Worm (Caenorhabditis elegans) whole organism, L3 larva: ENCODE measurements around the gene tsp-8.

Experiments used
- R02D3.7 ChIP-seq: fragments of 150-350 bp; optimal IDR thresholded peaks from 2 replicates; lab custom pipeline; 2014; ENCODE audit warnings: missing biosample characterization, missing genetic modification characterization
- ZK546.5 ChIP-seq: sonication (generic microtip); optimal IDR thresholded peaks from 2 replicates; lab custom pipeline; 2017; ENCODE audit warnings: missing biosample characterization, missing genetic modification characterization
- ama-1 ChIP-seq: fragments of 150-350 bp; optimal IDR thresholded peaks from 2 replicates; lab custom pipeline; 2018
- ceh-16 ChIP-seq: sonication (generic microtip); optimal IDR thresholded peaks from 2 replicates; lab custom pipeline; 2017; ENCODE audit warnings: missing biosample characterization, missing genetic modification characterization
- ceh-28 ChIP-seq: fragments of 150-350 bp; optimal IDR thresholded peaks from 2 replicates; lab custom pipeline; 2014; ENCODE audit warnings: missing biosample characterization, missing genetic modification reagents, missing genetic modification characterization
- ceh-82 ChIP-seq: fragments of 150-350 bp; optimal IDR thresholded peaks from 2 replicates; lab custom pipeline; 2014; ENCODE audit warnings: missing biosample characterization, missing genetic modification characterization
- ceh-9 ChIP-seq: sonication (generic microtip); optimal IDR thresholded peaks from 2 replicates; lab custom pipeline; 2018; ENCODE audit warnings: missing biosample characterization, missing genetic modification characterization
- daf-12 ChIP-seq: fragments of 150-350 bp; optimal IDR thresholded peaks from 2 replicates; lab custom pipeline; 2014; ENCODE audit warnings: missing biosample characterization, missing genetic modification reagents, missing genetic modification characterization
- egl-27 ChIP-seq: sonication (generic microtip); optimal IDR thresholded peaks from 4 replicates; lab custom pipeline; 2017; ENCODE audit warnings: missing biosample characterization, missing genetic modification reagents, missing genetic modification characterization
- egl-5 ChIP-seq: fragments of 150-350 bp; optimal IDR thresholded peaks from 2 replicates; lab custom pipeline; 2017; ENCODE audit warnings: missing biosample characterization, missing genetic modification reagents, missing genetic modification characterization, inconsistent platforms
- elt-1 ChIP-seq: fragments of 150-350 bp; optimal IDR thresholded peaks from 2 replicates; lab custom pipeline; 2014; ENCODE audit warnings: missing biosample characterization, missing genetic modification characterization
- elt-2 ChIP-seq: sonication (generic microtip); optimal IDR thresholded peaks from 2 replicates; lab custom pipeline; 2016; ENCODE audit warnings: missing genetic modification reagents, mild to moderate bottlenecking, missing genetic modification characterization, missing compliant biosample characterization
- elt-3 ChIP-seq, 3 experiments: fragments of 150-350 bp in 1 of 3; sonication (generic microtip) in 2 of 3; optimal IDR thresholded peaks; 2 replicates in 2 of 3; 4 replicates in 1 of 3; lab custom pipeline; 2014 to 2017; ENCODE audit warnings: missing biosample characterization in 3 of 3, missing genetic modification characterization in 3 of 3
- fkh-10 ChIP-seq: sonication (generic microtip); optimal IDR thresholded peaks from 2 replicates; lab custom pipeline; 2017; ENCODE audit warnings: missing biosample characterization, missing genetic modification reagents, missing genetic modification characterization
- fkh-2 ChIP-seq: fragments of 150-350 bp; optimal IDR thresholded peaks from 2 replicates; lab custom pipeline; 2014; ENCODE audit warnings: missing biosample characterization, missing genetic modification reagents, missing genetic modification characterization
- hmg-11 ChIP-seq: sonication (generic microtip); optimal IDR thresholded peaks from 2 replicates; lab custom pipeline; 2016; ENCODE audit warnings: missing genetic modification characterization, missing compliant biosample characterization
- jun-1 ChIP-seq: fragments of 150-350 bp; optimal IDR thresholded peaks from 2 replicates; lab custom pipeline; 2014; ENCODE audit warnings: missing biosample characterization, missing genetic modification reagents, missing genetic modification characterization
- lin-15B ChIP-seq: fragments of 150-350 bp; optimal IDR thresholded peaks from 2 replicates; lab custom pipeline; 2014; ENCODE audit warnings: missing biosample characterization, missing genetic modification characterization
- lin-39 ChIP-seq: fragments of 150-350 bp; optimal IDR thresholded peaks from 2 replicates; lab custom pipeline; 2018; ENCODE audit warnings: missing biosample characterization, missing genetic modification reagents, missing genetic modification characterization
- mdl-1 ChIP-seq: fragments of 150-350 bp; optimal IDR thresholded peaks from 2 replicates; lab custom pipeline; 2014; ENCODE audit warnings: missing biosample characterization, missing genetic modification characterization
- mml-1 ChIP-seq: fragments of 150-350 bp; sonication (generic microtip); optimal IDR thresholded peaks from 3 replicates; lab custom pipeline; 2014; ENCODE audit warnings: missing biosample characterization, missing genetic modification characterization
- nfya-1 ChIP-seq: sonication (generic microtip); optimal IDR thresholded peaks from 2 replicates; lab custom pipeline; 2017; ENCODE audit warnings: missing genetic modification characterization, mild to moderate bottlenecking, missing compliant biosample characterization, antibody characterized with exemption, moderate library complexity; ENCODE audit not compliant: insufficient read depth
- nhr-11 ChIP-seq: fragments of 150-350 bp; optimal IDR thresholded peaks from 2 replicates; lab custom pipeline; 2014; ENCODE audit warnings: missing biosample characterization, missing genetic modification characterization
- nhr-12 ChIP-seq: fragments of 150-350 bp; optimal IDR thresholded peaks from 2 replicates; lab custom pipeline; 2014; ENCODE audit warnings: missing biosample characterization, missing genetic modification characterization
- nhr-23 ChIP-seq: fragments of 150-350 bp; optimal IDR thresholded peaks from 2 replicates; lab custom pipeline; 2014; ENCODE audit warnings: missing biosample characterization, missing genetic modification reagents, missing genetic modification characterization
- nhr-237 ChIP-seq: fragments of 150-350 bp; optimal IDR thresholded peaks from 2 replicates; lab custom pipeline; 2014; ENCODE audit warnings: missing biosample characterization, missing genetic modification characterization
- nhr-25 ChIP-seq: sonication (generic microtip); optimal IDR thresholded peaks from 2 replicates; lab custom pipeline; 2017; ENCODE audit warnings: missing biosample characterization, missing genetic modification characterization
- nhr-28 ChIP-seq: fragments of 150-350 bp; optimal IDR thresholded peaks from 2 replicates; lab custom pipeline; 2014; ENCODE audit warnings: missing biosample characterization, missing genetic modification characterization
- nhr-43 ChIP-seq: sonication (generic microtip); optimal IDR thresholded peaks from 2 replicates; lab custom pipeline; 2016; ENCODE audit warnings: mild to moderate bottlenecking, missing genetic modification characterization, missing compliant biosample characterization; ENCODE audit not compliant: poor library complexity, severe bottlenecking
- nhr-76 ChIP-seq: fragments of 150-350 bp; sonication (generic microtip); optimal IDR thresholded peaks from 5 replicates; lab custom pipeline; 2014; ENCODE audit warnings: missing biosample characterization, missing genetic modification characterization
- nhr-77 ChIP-seq: fragments of 150-350 bp; optimal IDR thresholded peaks from 2 replicates; lab custom pipeline; 2014; ENCODE audit warnings: missing biosample characterization, missing genetic modification characterization
- pha-4 ChIP-seq: fragments of 150-350 bp; optimal IDR thresholded peaks from 2 replicates; lab custom pipeline; 2014; ENCODE audit warnings: missing biosample characterization, missing genetic modification reagents, missing genetic modification characterization
- pqm-1 ChIP-seq: fragments of 150-350 bp; optimal IDR thresholded peaks from 2 replicates; lab custom pipeline; 2017; ENCODE audit warnings: missing biosample characterization, missing genetic modification characterization, inconsistent platforms
- sea-2 ChIP-seq: fragments of 150-350 bp; sonication (generic microtip); optimal IDR thresholded peaks from 4 replicates; lab custom pipeline; 2014; ENCODE audit warnings: missing biosample characterization, missing genetic modification reagents, missing genetic modification characterization
- skn-1 ChIP-seq: fragments of 150-350 bp; optimal IDR thresholded peaks from 2 replicates; lab custom pipeline; 2014; ENCODE audit warnings: missing biosample characterization, missing genetic modification characterization
- snpc-4 ChIP-seq: fragments of 150-350 bp; optimal IDR thresholded peaks from 2 replicates; lab custom pipeline; 2014; ENCODE audit warnings: missing biosample characterization, missing genetic modification characterization
- unc-39 ChIP-seq: sonication (generic microtip); optimal IDR thresholded peaks from 4 replicates; lab custom pipeline; 2017; ENCODE audit warnings: missing biosample characterization, missing genetic modification characterization
- unc-62 ChIP-seq: fragments of 150-350 bp; sonication (generic microtip); optimal IDR thresholded peaks from 4 replicates; lab custom pipeline; 2014; ENCODE audit warnings: missing biosample characterization, missing genetic modification reagents, missing genetic modification characterization
- ztf-4 ChIP-seq: fragments of 150-350 bp; optimal IDR thresholded peaks from 2 replicates; lab custom pipeline; 2014; ENCODE audit warnings: missing biosample characterization, missing genetic modification characterization

Gene tsp-8

ce11 chrX:14760166-14760565, 30.9 kb upstream of the tsp-8 start:
- no peak for TF ChIP-seq lin-39
- no peak for TF ChIP-seq R02D3.7 (tag; lab: Kevin White, UChicago)
- TF ChIP-seq mml-1 = no peak
- TF ChIP-seq lin-15B (tag; lab: Kevin White, UChicago) = no peak
- no peak for TF ChIP-seq jun-1
- TF ChIP-seq pqm-1 (tag; lab: Kevin White, UChicago) = no peak
- no peak for TF ChIP-seq nhr-28 (tag; lab: Kevin White, UChicago)
- TF ChIP-seq mdl-1 = no peak
- no peak for TF ChIP-seq daf-12 (tag; lab: Kevin White, UChicago)
- TF ChIP-seq hmg-11 (tag; lab: Kevin White, UChicago) = no peak
- no peak for TF ChIP-seq sea-2
- TF ChIP-seq snpc-4 (tag; lab: Kevin White, UChicago) = no peak
- TF ChIP-seq nhr-12 = no peak
- TF ChIP-seq elt-1 = no peak
- TF ChIP-seq pha-4 (tag; lab: Kevin White, UChicago) = no peak
- TF ChIP-seq nhr-11 (tag; lab: Kevin White, UChicago) = no peak
- no peak for TF ChIP-seq nhr-77
- TF ChIP-seq nhr-23 = no peak

- no peak for TF ChIP-seq nhr-76 (tag; lab: Kevin White, UChicago)
- TF ChIP-seq pha-4 (tag; lab: Kevin White, UChicago) = peak; percentile 62
These were observed 30.2 kb upstream of the tsp-8 start for ce11 chrX:14759549-14759948.

ce11 chrX:14757641-14758220, 28.4 kb upstream of the tsp-8 start:
- TF ChIP-seq hmg-11 (tag; lab: Kevin White, UChicago) (no peak), nhr-28 (tag; lab: Kevin White, UChicago) (no peak), ceh-82 (tag; lab: Kevin White, UChicago) (no peak), sea-2 (no peak), nhr-23 (no peak), pqm-1 (tag; lab: Kevin White, UChicago) (no peak)
- TF ChIP-seq, all 47 proteins: peak for 0

ce11 chrX:14756606-14757005, 27.3 kb upstream of the tsp-8 start:
- TF ChIP-seq unc-39 (tag; lab: Kevin White, UChicago) (no peak), ceh-9 (tag; lab: Kevin White, UChicago) (no peak), nhr-23 (no peak), lin-15B (tag; lab: Kevin White, UChicago) (no peak), ceh-16 (tag; lab: Kevin White, UChicago) (no peak), egl-27 (tag; lab: Kevin White, UChicago) (no peak), ZK546.5 (tag; lab: Kevin White, UChicago) (no peak), unc-62 (GFP tag; lab: Kevin White, UChicago) (no peak), nfya-1 (tag; lab: Kevin White, UChicago) (no peak), pha-4 (tag; lab: Kevin White, UChicago) (no peak), egl-5 (tag; lab: Kevin White, UChicago) (no peak)

ce11 chrX:14755847-14756246, 26.5 kb upstream of the tsp-8 start:
- TF ChIP-seq jun-1 (no peak), sea-2 (no peak), elt-1 (no peak), lin-15B (tag; lab: Kevin White, UChicago) (no peak), elt-2 (tag; lab: Kevin White, UChicago) (peak; percentile 40), lin-39 (no peak), fkh-2 (tag; lab: Kevin White, UChicago) (no peak), pqm-1 (tag; lab: Kevin White, UChicago) (peak; percentile 33)

- TF ChIP-seq hmg-11 (tag; lab: Kevin White, UChicago) (peak; percentile 97), jun-1 (peak; percentile 76), nhr-237 (tag; lab: Kevin White, UChicago) (no peak), snpc-4 (tag; lab: Kevin White, UChicago) (peak; percentile 87), ZK546.5 (tag; lab: Kevin White, UChicago) (no peak), pha-4 (tag; lab: Kevin White, UChicago) (peak; percentile 95), skn-1 (tag; lab: Kevin White, UChicago) (peak; percentile 66), ama-1 (lab: Kevin White, UChicago) (no peak), ceh-82 (tag; lab: Kevin White, UChicago) (no peak), nhr-23 (peak; percentile 73), lin-39 (peak; percentile 93), ztf-4 (tag; lab: Kevin White, UChicago) (peak; percentile 53), nhr-25 (tag; lab: Kevin White, UChicago) (peak; percentile 86), nhr-77 (no peak), sea-2 (peak; percentile 45), egl-5 (tag; lab: Kevin White, UChicago) (peak; percentile 90), R02D3.7 (tag; lab: Kevin White, UChicago) (peak; percentile 3), nhr-11 (tag; lab: Kevin White, UChicago) (peak; percentile 31), nhr-43 (tag; lab: Kevin White, UChicago) (peak; percentile 46), unc-62 (GFP tag; lab: Kevin White, UChicago) (peak; percentile 28), ceh-28 (peak; percentile 39), elt-3 (tag; optimal IDR thresholded peaks at IDR 0.05; lab: Kevin White, UChicago) (no peak), fkh-10 (GFP tag; lab: Kevin White, UChicago) (peak; percentile 21), egl-27 (tag; lab: Kevin White, UChicago) (peak; percentile 36), mdl-1 (peak; percentile 77)
These were observed 24.3 kb upstream of the tsp-8 start, which contains the start of gene sucl-1 for ce11 chrX:14753514-14754076. Gene sucl-1 (plus strand): TSS chrX:14754026.
